Fruit fly (Drosophila melanogaster): ENCODE data around the gene CG34328.

CG34328 gene

DNA sequence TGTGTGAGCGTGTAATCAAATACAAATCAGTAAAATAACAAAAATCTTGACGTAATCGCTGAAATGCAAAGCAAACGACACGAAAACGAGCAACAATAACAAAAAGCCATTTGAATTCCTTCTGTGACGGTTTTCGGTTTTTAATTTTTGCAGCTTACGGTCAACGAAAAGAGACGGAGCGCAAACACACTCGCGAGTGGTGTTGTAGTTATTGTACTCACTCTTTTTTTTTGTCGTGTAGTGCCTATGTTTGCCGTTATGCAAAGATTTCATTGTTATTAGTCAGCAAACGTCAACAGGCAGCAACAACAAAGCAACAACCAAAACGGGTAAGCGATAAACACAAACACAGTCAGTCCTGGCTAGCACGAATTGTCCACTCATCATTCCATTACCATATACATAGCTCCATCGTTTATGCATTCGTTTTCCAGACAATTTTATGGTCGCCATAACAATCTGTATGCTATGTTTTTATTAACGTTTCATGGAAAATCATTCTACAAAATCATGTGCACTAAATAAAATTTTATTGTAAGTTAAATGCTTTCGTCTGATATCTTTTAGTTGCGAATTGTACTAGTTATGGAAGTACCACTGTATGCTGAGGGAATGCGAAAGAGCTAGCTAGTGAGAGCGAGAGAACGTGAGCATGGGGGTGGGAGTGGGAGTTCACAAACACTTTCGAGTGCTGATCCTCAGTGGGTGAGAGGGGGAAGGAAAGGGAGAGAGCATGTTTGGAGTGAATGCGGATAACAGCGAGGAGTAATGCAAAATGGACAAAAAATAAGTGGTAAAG, 32.8 kb downstream of the CG34328 start (continued):
- TF ChIP-seq Bteb2 (GFP tag; optimal IDR thresholded peaks at IDR 0.05) (no peak), B-H2 (GFP tag; optimal IDR thresholded peaks at IDR 0.05) (peak; percentile 89), fd3F (GFP tag; optimal IDR thresholded peaks at IDR 0.05) (peak; percentile 81), usp (GFP tag; optimal IDR thresholded peaks at IDR 0.05) (no peak), eve (GFP tag; optimal IDR thresholded peaks at IDR 0.05) (peak in 1 of 2 experiments; percentile 88), bab2 (GFP tag; optimal IDR thresholded peaks at IDR 0.05) (peak; percentile 75), CG17385 (GFP tag; optimal IDR thresholded peaks at IDR 0.05) (peak; percentile 74), CG6683 (GFP tag; optimal IDR thresholded peaks at IDR 0.05) (peak; percentile 25), CG2712 (tag; optimal IDR thresholded peaks at IDR 0.05) (peak; percentile 68), repo (GFP tag; optimal IDR thresholded peaks at IDR 0.05) (no peak), mld (GFP tag; IDR thresholded peaks at IDR 0.05; ENCODE audit: partially characterized antibody) (no peak), Fer1 (GFP tag; optimal IDR thresholded peaks at IDR 0.05) (peak; percentile 86), sob (GFP tag; IDR thresholded peaks at IDR 0.05) (peak; percentile 80), chinmo (GFP tag; IDR thresholded peaks at IDR 0.05; ENCODE audit: partially characterized antibody) (no peak), CG42726 (GFP tag; IDR thresholded peaks at IDR 0.05; ENCODE audit: partially characterized antibody) (no peak), sug (tag; optimal IDR thresholded peaks at IDR 0.05) (peak; percentile 88), CG7372 (GFP tag; IDR thresholded peaks at IDR 0.05) (peak; percentile 80), twi (tag; optimal IDR thresholded peaks at IDR 0.05) (peak; percentile 38), E2f1 (GFP tag; IDR thresholded peaks at IDR 0.05) (peak; percentile 71), Xrp1 (GFP tag; IDR thresholded peaks at IDR 0.05) (peak; percentile 72), Adf1 (GFP tag; IDR thresholded peaks at IDR 0.05) (peak; percentile 52; the same call in 1 of the 2 replicates), H2.0 (GFP tag; IDR thresholded peaks at IDR 0.05) (0 out of 2 replicates have a peak, but pooled peaks have one; percentile 10), CG8089 (GFP tag; optimal IDR thresholded peaks at IDR 0.05) (peak; percentile 20), Ptx1 (GFP tag; IDR thresholded peaks at IDR 0.05) (peak; percentile 75), CG18619 (GFP tag; optimal IDR thresholded peaks at IDR 0.05) (peak; percentile 58), CG10565 (GFP tag; optimal IDR thresholded peaks at IDR 0.05) (no peak), NK7.1 (GFP tag; optimal IDR thresholded peaks at IDR 0.05) (peak; percentile 73), sna (GFP tag; IDR thresholded peaks at IDR 0.05; ENCODE audit: partially characterized antibody) (no peak), tin (GFP tag; optimal IDR thresholded peaks at IDR 0.05) (peak; percentile 1), CG17912 (GFP tag; optimal IDR thresholded peaks at IDR 0.05) (peak; percentile 39), aop (GFP tag; IDR thresholded peaks at IDR 0.05) (no peak), MTF-1 (GFP tag; optimal IDR thresholded peaks at IDR 0.05; ENCODE audit: borderline replicate concordance) (peak; percentile 21), CG3838 (GFP tag; optimal IDR thresholded peaks at IDR 0.05) (peak; percentile 36), CG9215 (GFP tag; IDR thresholded peaks at IDR 0.05) (peak; percentile 84), Six4 (GFP tag; optimal IDR thresholded peaks at IDR 0.05) (no peak), CG15601 (tag; optimal IDR thresholded peaks at IDR 0.05) (peak; percentile 43), bigmax (GFP tag; optimal IDR thresholded peaks at IDR 0.05) (no peak), CG12104 (GFP tag; optimal IDR thresholded peaks at IDR 0.05) (peak; percentile 30), trem (tag; optimal IDR thresholded peaks at IDR 0.05) (peak; percentile 19), Meics (GFP tag; optimal IDR thresholded peaks at IDR 0.05) (peak; percentile 68), CG11247 (GFP tag; IDR thresholded peaks at IDR 0.05) (peak; percentile 67), CG10147 (GFP tag; optimal IDR thresholded peaks at IDR 0.05) (peak; percentile 76), ftz-f1 (GFP tag; optimal IDR thresholded peaks at IDR 0.05) (no peak), Ets65A (GFP tag) (peak; percentile 98), CG2120 (GFP tag; optimal IDR thresholded peaks at IDR 0.05) (peak; percentile 86), her (GFP tag; optimal IDR thresholded peaks at IDR 0.05) (peak; percentile 44), CG2875 (GFP tag; optimal IDR thresholded peaks at IDR 0.05) (peak; percentile 11), CG16779 (GFP tag; IDR thresholded peaks at IDR 0.05) (no peak), gcm (GFP tag; optimal IDR thresholded peaks at IDR 0.05) (peak; percentile 50), gro (GFP tag; optimal IDR thresholded peaks at IDR 0.05) (peak; percentile 93)

Measured in whole organism, embryonic.